Fruit fly (Drosophila melanogaster) whole organism, embryonic: ENCODE results near the gene CG9855.

Experiments used
- Abd-B ChIP-seq: fragments of 200-800 bp; sonication (Bioruptor generic); optimal IDR thresholded peaks from 2 replicates; lab custom pipeline; 2018; ENCODE audit warnings: missing biosample characterization, mild to moderate bottlenecking, missing genetic modification characterization, moderate library complexity
- Awh ChIP-seq: fragments of 200-800 bp; sonication (Bioruptor generic); IDR thresholded peaks from 2 replicates; pipeline ENCODE4, ENCODE4 v1.3.6; 2022; ENCODE audit warnings: missing biosample characterization, missing genetic modification characterization
- CG10209 ChIP-seq: fragments of 200-800 bp; sonication (Bioruptor generic); optimal IDR thresholded peaks from 3 replicates; lab custom pipeline; 2017; ENCODE audit warnings: missing biosample characterization, mild to moderate bottlenecking, missing genetic modification characterization, missing genetic modification reagents
- CG11696 ChIP-seq: fragments of 200-800 bp; sonication (Bioruptor generic); IDR thresholded peaks from 2 replicates; pipeline ENCODE4 v1.3.6; 2022; ENCODE audit warnings: missing biosample characterization, missing genetic modification characterization
- CG13424 ChIP-seq: fragments of 200-800 bp; sonication (Bioruptor generic); optimal IDR thresholded peaks from 2 replicates; lab custom pipeline; 2019; ENCODE audit warnings: missing biosample characterization, mild to moderate bottlenecking, missing genetic modification characterization, moderate library complexity
- CG14014 ChIP-seq: fragments of 200-800 bp; sonication (Bioruptor generic); IDR thresholded peaks from 2 replicates; pipeline ENCODE4 v1.3.6; 2022; ENCODE audit warnings: missing biosample characterization, missing genetic modification characterization
- CG1602 ChIP-seq: fragments of 200-800 bp; sonication (Bioruptor generic); optimal IDR thresholded peaks from 3 replicates; lab custom pipeline; 2016; ENCODE audit warnings: missing biosample characterization, missing genetic modification characterization
- CG17361 ChIP-seq: fragments of 200-800 bp; sonication (Bioruptor generic); IDR thresholded peaks from 3 replicates; pipeline ENCODE4 v1.3.6; 2022; ENCODE audit warnings: missing biosample characterization, missing genetic modification characterization
- CG2116 ChIP-seq: fragments of 200-800 bp; sonication (Bioruptor generic); optimal IDR thresholded peaks from 3 replicates; lab custom pipeline; 2018; ENCODE audit warnings: missing biosample characterization, mild to moderate bottlenecking, missing genetic modification characterization
- CG30020 ChIP-seq: fragments of 200-800 bp; optimal IDR thresholded peaks from 2 replicates; lab custom pipeline; 2019; ENCODE audit warnings: missing biosample characterization, mild to moderate bottlenecking, missing genetic modification characterization, moderate library complexity
- CG3407 ChIP-seq: fragments of 200-800 bp; sonication (Bioruptor generic); optimal IDR thresholded peaks from 2 replicates; lab custom pipeline; 2018; ENCODE audit warnings: missing biosample characterization, mild to moderate bottlenecking, missing genetic modification characterization
- CG42726 ChIP-seq: fragments of 200-800 bp; sonication (Bioruptor generic); IDR thresholded peaks from 2 replicates; pipeline ENCODE4 v1.3.6; 2022; ENCODE audit warnings: missing biosample characterization, missing genetic modification characterization; ENCODE audit not compliant: partially characterized antibody
- CG4282 ChIP-seq: fragments of 200-800 bp; sonication (Bioruptor generic); optimal IDR thresholded peaks from 2 replicates; lab custom pipeline; 2016; ENCODE audit warnings: missing biosample characterization, missing genetic modification characterization
- CG6765 ChIP-seq: fragments of 200-800 bp; sonication (Bioruptor generic); optimal IDR thresholded peaks from 3 replicates; lab custom pipeline; 2017; ENCODE audit warnings: missing biosample characterization, mild to moderate bottlenecking, missing genetic modification characterization
- CG7357 ChIP-seq: fragments of 200-800 bp; sonication (Bioruptor generic); IDR thresholded peaks from 3 replicates; pipeline ENCODE4 v1.3.6; 2022; ENCODE audit warnings: missing biosample characterization, missing genetic modification characterization
- CG8924 ChIP-seq: fragments of 200-800 bp; optimal IDR thresholded peaks from 3 replicates; lab custom pipeline; 2019; ENCODE audit warnings: missing biosample characterization, mild to moderate bottlenecking, missing genetic modification characterization, moderate library complexity
- CTCF ChIP-seq: fragments of 200-800 bp; sonication (Bioruptor generic); optimal IDR thresholded peaks from 2 replicates; lab custom pipeline; 2017; ENCODE audit warnings: missing biosample characterization, mild to moderate bottlenecking, missing genetic modification characterization, moderate library complexity
- Dad ChIP-seq: fragments of 200-800 bp; sonication (Bioruptor generic); optimal IDR thresholded peaks from 3 replicates; lab custom pipeline; 2016; ENCODE audit warnings: missing biosample characterization, missing genetic modification characterization
- Dref ChIP-seq: fragments of 200-800 bp; sonication (Bioruptor generic); IDR thresholded peaks from 2 replicates; pipeline ENCODE4 v1.3.6; 2022; ENCODE audit warnings: missing biosample characterization, missing genetic modification characterization
- Gsc ChIP-seq: fragments of 200-800 bp; sonication (Bioruptor generic); IDR thresholded peaks from 2 replicates; pipeline ENCODE4 v1.3.6; 2022; ENCODE audit warnings: missing biosample characterization, missing genetic modification characterization
- HLH3B ChIP-seq: fragments of 200-800 bp; sonication (Bioruptor generic); IDR thresholded peaks from 2 replicates; pipeline ENCODE4 v1.3.6; 2022; ENCODE audit warnings: missing biosample characterization, missing genetic modification characterization
- HLH4C ChIP-seq: fragments of 200-800 bp; sonication (Bioruptor generic); IDR thresholded peaks from 3 replicates; pipeline ENCODE4 v1.3.6; 2022; ENCODE audit warnings: missing biosample characterization, missing genetic modification characterization; ENCODE audit not compliant: partially characterized antibody
- Hr78 ChIP-seq, 2 experiments: fragments of 200-800 bp in 1 of 2; fragments of >200 bp in 1 of 2; sonication (Bioruptor generic) in 1 of 2; optimal IDR thresholded peaks; 2 replicates each; lab custom pipeline; 2017 to 2019; ENCODE audit warnings: missing biosample characterization in 2 of 2, missing genetic modification characterization in 2 of 2, mild to moderate bottlenecking in 1 of 2, moderate library complexity in 1 of 2
- Hsf ChIP-seq: fragments of 200-800 bp; sonication (Bioruptor generic); optimal IDR thresholded peaks from 3 replicates; lab custom pipeline; 2016; ENCODE audit warnings: missing biosample characterization, missing genetic modification characterization
- Jarid2 ChIP-seq: fragments of 200-800 bp; sonication (Bioruptor generic); optimal IDR thresholded peaks from 3 replicates; lab custom pipeline; 2017; ENCODE audit warnings: mild to moderate bottlenecking, missing biosample characterization, missing genetic modification reagents, missing genetic modification characterization
- Med ChIP-seq: fragments of 200-800 bp; sonication (Bioruptor generic); peaks from one replicate; lab custom pipeline; 2016; ENCODE audit warnings: missing biosample characterization, missing genetic modification characterization, mild to moderate bottlenecking, inconsistent platforms, moderate library complexity
- Meics ChIP-seq: fragments of 200-800 bp; sonication (Bioruptor generic); optimal IDR thresholded peaks from 2 replicates; lab custom pipeline; 2017; ENCODE audit warnings: missing biosample characterization, mild to moderate bottlenecking, missing genetic modification characterization
- Oli ChIP-seq: fragments of 200-800 bp; sonication (Bioruptor generic); optimal IDR thresholded peaks from 2 replicates; lab custom pipeline; 2018; ENCODE audit warnings: missing biosample characterization, mild to moderate bottlenecking, missing genetic modification characterization, moderate library complexity
- Opbp ChIP-seq: fragments of 200-800 bp; sonication (Bioruptor generic); IDR thresholded peaks from 3 replicates; pipeline ENCODE4 v1.3.6; 2022; ENCODE audit warnings: missing biosample characterization, missing genetic modification characterization; ENCODE audit not compliant: partially characterized antibody
- Rfx ChIP-seq: fragments of 200-800 bp; sonication (Bioruptor generic); IDR thresholded peaks from 2 replicates; pipeline ENCODE4 v1.3.6; 2022; ENCODE audit warnings: missing biosample characterization, missing genetic modification characterization
- Sry-δ ChIP-seq: fragments of 200-800 bp; sonication (Bioruptor generic); optimal IDR thresholded peaks from 2 replicates; lab custom pipeline; 2016; ENCODE audit warnings: missing biosample characterization, missing genetic modification characterization
- Taf1 ChIP-seq: fragments of 200-800 bp; sonication (Bioruptor generic); IDR thresholded peaks from 2 replicates; pipeline ENCODE4 v1.3.6; 2022; ENCODE audit warnings: missing biosample characterization, missing genetic modification characterization
- Xbp1 ChIP-seq: fragments of 200-800 bp; sonication (Bioruptor generic); optimal IDR thresholded peaks from 3 replicates; lab custom pipeline; 2016; ENCODE audit warnings: missing biosample characterization, mild to moderate bottlenecking, missing genetic modification characterization
- amos ChIP-seq: fragments of 200-800 bp; sonication (Bioruptor generic); IDR thresholded peaks from 2 replicates; pipeline ENCODE4 v1.3.6; 2022; ENCODE audit warnings: missing biosample characterization, missing genetic modification characterization; ENCODE audit not compliant: partially characterized antibody
- bcd ChIP-seq: fragments of 200-800 bp; sonication (Bioruptor generic); optimal IDR thresholded peaks from 2 replicates; lab custom pipeline; 2017; ENCODE audit warnings: missing biosample characterization, mild to moderate bottlenecking, missing genetic modification characterization
- chm ChIP-seq: fragments of 200-800 bp; sonication (Bioruptor generic); IDR thresholded peaks from 2 replicates; pipeline ENCODE4 v1.3.6; 2022; ENCODE audit warnings: missing biosample characterization, missing genetic modification characterization
- fd96Cb ChIP-seq: fragments of 200-800 bp; sonication (Bioruptor generic); optimal IDR thresholded peaks from 2 replicates; lab custom pipeline; 2018; ENCODE audit warnings: missing biosample characterization, mild to moderate bottlenecking, missing genetic modification characterization, moderate library complexity
- ind ChIP-seq: fragments of 200-800 bp; sonication (Bioruptor generic); optimal IDR thresholded peaks from 3 replicates; lab custom pipeline; 2016; ENCODE audit warnings: missing biosample characterization, missing genetic modification characterization
- jigr1 ChIP-seq: fragments of 200-800 bp; sonication (Bioruptor generic); IDR thresholded peaks from 3 replicates; pipeline ENCODE4 v1.3.6; 2022; ENCODE audit warnings: missing biosample characterization, missing genetic modification characterization
- lola ChIP-seq, 3 experiments: fragments of >200 bp in 2 of 3; fragments of 200-800 bp in 1 of 3; sonication (Bioruptor generic) in 1 of 3; optimal IDR thresholded peaks; 2 replicates each; lab custom pipeline; 2017 to 2019; ENCODE audit warnings: missing biosample characterization in 3 of 3, missing genetic modification characterization in 3 of 3, mild to moderate bottlenecking in 1 of 3, moderate library complexity in 1 of 3
- mam ChIP-seq: fragments of 200-800 bp; sonication (Bioruptor generic); optimal IDR thresholded peaks from 3 replicates; lab custom pipeline; 2016; ENCODE audit warnings: missing biosample characterization, missing genetic modification characterization
- nmo ChIP-seq: fragments of 200-800 bp; sonication (Bioruptor generic); optimal IDR thresholded peaks from 2 replicates; lab custom pipeline; 2018; ENCODE audit warnings: missing biosample characterization, mild to moderate bottlenecking, missing genetic modification characterization, moderate library complexity
- pfk ChIP-seq: fragments of 200-800 bp; sonication (Bioruptor generic); optimal IDR thresholded peaks from 2 replicates; lab custom pipeline; 2018; ENCODE audit warnings: missing biosample characterization, mild to moderate bottlenecking, missing genetic modification characterization, moderate library complexity
- phol ChIP-seq: fragments of 200-800 bp; sonication (Bioruptor generic); optimal IDR thresholded peaks from 3 replicates; lab custom pipeline; 2018; ENCODE audit warnings: missing biosample characterization, mild to moderate bottlenecking, missing genetic modification characterization, moderate library complexity
- psq ChIP-seq: fragments of 200-800 bp; sonication (Bioruptor generic); optimal IDR thresholded peaks from 2 replicates; lab custom pipeline; 2017; ENCODE audit warnings: missing biosample characterization, missing genetic modification characterization
- pzg ChIP-seq: fragments of 200-800 bp; sonication (Bioruptor generic); optimal IDR thresholded peaks from 3 replicates; lab custom pipeline; 2018; ENCODE audit warnings: missing biosample characterization, mild to moderate bottlenecking, missing genetic modification characterization, moderate library complexity
- sug ChIP-seq: fragments of 200-800 bp; optimal IDR thresholded peaks from 2 replicates; lab custom pipeline; 2019; ENCODE audit warnings: missing biosample characterization, mild to moderate bottlenecking, missing genetic modification characterization, moderate library complexity
- tin ChIP-seq: fragments of 200-800 bp; sonication (Bioruptor generic); optimal IDR thresholded peaks from 3 replicates; lab custom pipeline; 2016; ENCODE audit warnings: missing biosample characterization, missing genetic modification characterization
- unc-4 ChIP-seq: fragments of 200-800 bp; sonication (Bioruptor generic); IDR thresholded peaks from 2 replicates; pipeline ENCODE4 v1.3.6; 2022; ENCODE audit warnings: missing biosample characterization, missing genetic modification characterization; ENCODE audit not compliant: partially characterized antibody

Gene CG9855

DNA sequence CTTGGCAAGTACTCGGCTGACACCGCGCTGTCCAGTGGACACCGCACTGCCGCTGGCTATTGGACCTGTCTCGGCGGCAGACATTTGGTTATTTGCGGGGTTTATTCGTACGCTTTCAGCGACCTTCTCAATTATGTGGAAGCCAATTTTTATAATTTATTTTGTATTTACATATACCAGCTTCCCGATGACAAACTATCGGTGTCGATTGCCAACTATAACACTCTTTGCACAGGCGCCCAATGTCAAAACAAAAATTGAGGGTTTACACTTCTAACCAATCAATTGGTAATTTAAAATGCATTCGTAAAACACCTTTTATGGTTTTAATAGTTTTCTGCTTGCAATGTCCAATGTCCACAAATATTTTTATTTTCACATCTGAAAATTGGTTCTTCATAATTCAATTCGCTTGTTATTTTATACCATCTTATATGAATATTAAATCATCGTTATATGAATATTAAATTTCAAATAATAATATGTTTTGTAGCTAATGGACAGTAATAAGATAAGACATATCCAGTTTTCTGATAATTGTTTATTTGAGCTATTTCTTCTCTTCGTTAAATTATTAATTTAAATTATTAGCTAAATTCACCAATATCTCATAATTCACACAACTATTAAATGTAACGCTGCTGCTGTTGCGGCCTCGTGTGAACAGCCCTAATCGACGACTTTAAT, 2.3 kb upstream of the CG9855 start (continued):
- TF ChIP-seq CG6765 (GFP tag; lab: Kevin White, UChicago) = no peak
- TF ChIP-seq Awh (GFP tag; lab: Robert Waterston, UW) = no peak
- TF ChIP-seq CG42726 = 0 out of 2 replicates have a peak, but pooled peaks have one; percentile 44
- peak; percentile 8 for TF ChIP-seq pfk (GFP tag; lab: Kevin White, UChicago)
- TF ChIP-seq Xbp1 (GFP tag; lab: Kevin White, UChicago) = peak; percentile 34
- TF ChIP-seq CG7357 (GFP tag; lab: Robert Waterston, UW) = peak; percentile 96
- TF ChIP-seq CG8924 = peak; percentile 7
- no peak for TF ChIP-seq CG11696
- TF ChIP-seq Gsc (GFP tag; lab: Robert Waterston, UW) = no peak
- peak; percentile 56; the same call in 1 of the 3 replicates for TF ChIP-seq Opbp (GFP tag; lab: Robert Waterston, UW)
- TF ChIP-seq Jarid2 (GFP tag; lab: Kevin White, UChicago) = no peak
- peak; percentile 49; the same call in 1 of the 2 replicates for TF ChIP-seq Rfx (GFP tag; lab: Robert Waterston, UW)
- peak; percentile 78 for TF ChIP-seq Dref (GFP tag; lab: Robert Waterston, UW)
- peak; percentile 36 for TF ChIP-seq sug
- peak; percentile 19 for TF ChIP-seq tin
- TF ChIP-seq CG1602 (GFP tag; lab: Kevin White, UChicago) = peak; percentile 24
- no peak for TF ChIP-seq CTCF
- TF ChIP-seq ind = peak; percentile 18
- TF ChIP-seq mam = peak; percentile 15
- TF ChIP-seq CG14014 (GFP tag; lab: Robert Waterston, UW) = no peak
- peak; percentile 3 for TF ChIP-seq bcd (GFP tag; lab: Kevin White, UChicago)
- peak; percentile 7; the same call in 1 of the 2 replicates for TF ChIP-seq HLH3B (GFP tag; lab: Robert Waterston, UW)
- TF ChIP-seq HLH4C (GFP tag; lab: Robert Waterston, UW) = peak; percentile 49; the same call in 2 of the 3 replicates
- TF ChIP-seq unc-4 = peak; percentile 24; the same call in 1 of the 2 replicates
- TF ChIP-seq amos (GFP tag; lab: Robert Waterston, UW) = peak; percentile 51
- no peak for TF ChIP-seq Dad (GFP tag; lab: Kevin White, UChicago)
- no peak for TF ChIP-seq Meics (GFP tag; lab: Kevin White, UChicago)
- peak; percentile 26 for TF ChIP-seq Hsf (GFP tag; lab: Kevin White, UChicago)
- TF ChIP-seq Oli (tag; lab: Kevin White, UChicago) = peak; percentile 4
- peak in 2 of 3 experiments; percentile 41 to 91 for TF ChIP-seq lola (GFP tag; optimal IDR thresholded peaks at IDR 0.05; lab: Kevin White, UChicago)
- peak in 1 of 2 experiments; percentile 37 for TF ChIP-seq Hr78 (GFP tag; optimal IDR thresholded peaks at IDR 0.05; lab: Kevin White, UChicago)
- peak; percentile 64 for TF ChIP-seq phol
- TF ChIP-seq CG10209 (GFP tag; lab: Kevin White, UChicago) = peak; percentile 18
- TF ChIP-seq jigr1 (GFP tag; lab: Robert Waterston, UW) = no peak
- peak; percentile 10 for TF ChIP-seq fd96Cb (tag; lab: Kevin White, UChicago)
- no peak for TF ChIP-seq CG3407
- TF ChIP-seq chm (GFP tag; lab: Robert Waterston, UW) = no peak
- peak; percentile 31 for TF ChIP-seq pzg
- peak; percentile 99 for TF ChIP-seq CG30020
- TF ChIP-seq psq (GFP tag; lab: Kevin White, UChicago) = peak; percentile 22
- peak; percentile 69 for TF ChIP-seq nmo (GFP tag; lab: Kevin White, UChicago)
- TF ChIP-seq CG13424 = peak; percentile 9
- peak; percentile 23 for TF ChIP-seq Med (GFP tag; lab: Kevin White, UChicago)
- no peak for TF ChIP-seq CG4282 (GFP tag; lab: Kevin White, UChicago)
- TF ChIP-seq Taf1 (GFP tag; lab: Robert Waterston, UW) = no peak
- peak; percentile 60 for TF ChIP-seq Abd-B (GFP tag; lab: Kevin White, UChicago)
- TF ChIP-seq CG17361 (GFP tag; lab: Robert Waterston, UW) = peak; percentile 82
- TF ChIP-seq CG2116 (GFP tag; lab: Kevin White, UChicago) = peak; percentile 57
- peak; percentile 17 for TF ChIP-seq Sry-δ (GFP tag; lab: Kevin White, UChicago)
